Fruit fly (Drosophila melanogaster) whole organism, embryonic: ENCODE results near the gene CG43759.

Source experiments
- Aef1 ChIP-seq: fragments of 200-800 bp; sonication (Bioruptor generic); IDR thresholded peaks from 3 replicates; pipeline ENCODE4 v1.3.6; 2022; ENCODE audit warnings: missing biosample characterization, missing genetic modification characterization
- Bgb ChIP-seq: fragments of 200-800 bp; sonication (Bioruptor generic); IDR thresholded peaks from 2 replicates; pipeline ENCODE4 v1.3.6; 2022; ENCODE audit warnings: missing biosample characterization, missing genetic modification characterization; ENCODE audit not compliant: partially characterized antibody
- CG1024 ChIP-seq: fragments of 200-800 bp; sonication (Bioruptor generic); IDR thresholded peaks from 2 replicates; pipeline ENCODE4 v1.3.6; 2022; ENCODE audit warnings: missing biosample characterization, missing genetic modification characterization
- CG11085 ChIP-seq: fragments of 200-800 bp; sonication (Bioruptor generic); IDR thresholded peaks from 2 replicates; pipeline ENCODE4 v1.3.6; 2022; ENCODE audit warnings: missing biosample characterization, missing genetic modification characterization
- CG11504 ChIP-seq: fragments of 200-800 bp; sonication (Bioruptor generic); optimal IDR thresholded peaks from 3 replicates; lab custom pipeline; 2019; ENCODE audit warnings: missing biosample characterization, mild to moderate bottlenecking, missing genetic modification characterization, moderate library complexity
- CG31365 ChIP-seq: fragments of 200-800 bp; sonication (Bioruptor generic); optimal IDR thresholded peaks from 2 replicates; lab custom pipeline; 2018; ENCODE audit warnings: missing biosample characterization, mild to moderate bottlenecking, missing genetic modification characterization
- CG43689 ChIP-seq: fragments of 200-800 bp; sonication (Bioruptor generic); IDR thresholded peaks from 2 replicates; pipeline ENCODE4 v1.3.6; 2022; ENCODE audit warnings: missing biosample characterization, missing genetic modification characterization
- CG5953 ChIP-seq: fragments of 200-800 bp; sonication (Bioruptor generic); IDR thresholded peaks from 2 replicates; pipeline ENCODE4 v1.3.6; 2022; ENCODE audit warnings: missing biosample characterization, missing genetic modification characterization
- CG6813 ChIP-seq: fragments of 200-800 bp; sonication (Bioruptor generic); optimal IDR thresholded peaks from 2 replicates; lab custom pipeline; 2017; ENCODE audit warnings: missing biosample characterization, missing genetic modification characterization, mild to moderate bottlenecking, moderate library complexity, missing genetic modification reagents
- CG7271 ChIP-seq: fragments of 200-800 bp; sonication (Bioruptor generic); optimal IDR thresholded peaks from 2 replicates; lab custom pipeline; 2018; ENCODE audit warnings: missing biosample characterization, mild to moderate bottlenecking, missing genetic modification characterization, moderate library complexity
- CG9932 ChIP-seq: fragments of 200-800 bp; sonication (Bioruptor generic); IDR thresholded peaks from 2 replicates; pipeline ENCODE4 v1.3.6; 2022; ENCODE audit warnings: missing biosample characterization, missing genetic modification characterization
- Camta ChIP-seq: fragments of 200-800 bp; sonication (Bioruptor generic); optimal IDR thresholded peaks from 2 replicates; lab custom pipeline; 2016; ENCODE audit warnings: missing biosample characterization, missing genetic modification characterization
- Doc3 ChIP-seq: fragments of 200-800 bp; sonication (Bioruptor generic); IDR thresholded peaks from 3 replicates; pipeline ENCODE4 v1.3.6; 2022; ENCODE audit warnings: missing biosample characterization, missing genetic modification characterization; ENCODE audit not compliant: partially characterized antibody
- Eip74EF ChIP-seq, 2 experiments: fragments of 200-800 bp in 1 of 2; fragments of >200 bp in 1 of 2; sonication (Bioruptor generic) in 1 of 2; optimal IDR thresholded peaks; 2 replicates each; lab custom pipeline; 2017 to 2019; ENCODE audit warnings: missing biosample characterization in 2 of 2, missing genetic modification characterization in 2 of 2, mild to moderate bottlenecking in 1 of 2, moderate library complexity in 1 of 2
- HmgD ChIP-seq: fragments of 200-800 bp; sonication (Bioruptor generic); optimal IDR thresholded peaks from 3 replicates; lab custom pipeline; 2016; ENCODE audit warnings: missing biosample characterization, missing genetic modification characterization
- Hr39 ChIP-seq: fragments of >200 bp; optimal IDR thresholded peaks from 2 replicates; lab custom pipeline; 2017
- Hr78 ChIP-seq, 2 experiments: fragments of 200-800 bp in 1 of 2; fragments of >200 bp in 1 of 2; sonication (Bioruptor generic) in 1 of 2; optimal IDR thresholded peaks; 2 replicates each; lab custom pipeline; 2017 to 2019; ENCODE audit warnings: missing biosample characterization in 2 of 2, missing genetic modification characterization in 2 of 2, mild to moderate bottlenecking in 1 of 2, moderate library complexity in 1 of 2
- Oaz ChIP-seq: fragments of 200-800 bp; sonication (Bioruptor generic); IDR thresholded peaks from 2 replicates; pipeline ENCODE4 v1.3.6; 2022; ENCODE audit warnings: missing biosample characterization, missing genetic modification characterization
- Rfx ChIP-seq: fragments of 200-800 bp; sonication (Bioruptor generic); IDR thresholded peaks from 2 replicates; pipeline ENCODE4 v1.3.6; 2022; ENCODE audit warnings: missing biosample characterization, missing genetic modification characterization
- Scr ChIP-seq: fragments of 200-800 bp; sonication (Bioruptor generic); IDR thresholded peaks from 2 replicates; pipeline ENCODE4 v1.3.6; 2022; ENCODE audit warnings: missing biosample characterization, missing genetic modification characterization; ENCODE audit not compliant: partially characterized antibody
- TFAM ChIP-seq: fragments of 200-800 bp; sonication (Bioruptor generic); optimal IDR thresholded peaks from 2 replicates; lab custom pipeline; 2017; ENCODE audit warnings: missing biosample characterization, missing genetic modification characterization, inconsistent platforms
- ac ChIP-seq: fragments of 200-800 bp; sonication (Bioruptor generic); optimal IDR thresholded peaks from 3 replicates; lab custom pipeline; 2017; ENCODE audit warnings: missing biosample characterization, mild to moderate bottlenecking, missing genetic modification characterization
- ap ChIP-seq: fragments of 200-800 bp; sonication (Bioruptor generic); IDR thresholded peaks from 2 replicates; pipeline ENCODE4 v1.3.6; 2022; ENCODE audit warnings: missing biosample characterization, missing genetic modification characterization
- ato ChIP-seq: fragments of 200-800 bp; sonication (Bioruptor generic); IDR thresholded peaks from 2 replicates; pipeline ENCODE4 v1.3.6; 2022; ENCODE audit warnings: missing biosample characterization, missing genetic modification characterization; ENCODE audit not compliant: partially characterized antibody
- chif ChIP-seq, 2 experiments: fragments of 200-800 bp; sonication (Bioruptor generic); optimal IDR thresholded peaks; 3 replicates each; lab custom pipeline; 2016; ENCODE audit warnings: missing biosample characterization in 2 of 2, missing genetic modification characterization in 2 of 2
- chn ChIP-seq: fragments of 200-800 bp; sonication (Bioruptor generic); optimal IDR thresholded peaks from 2 replicates; lab custom pipeline; 2016; ENCODE audit warnings: missing biosample characterization, missing genetic modification characterization
- croc ChIP-seq: fragments of 200-800 bp; sonication (Bioruptor generic); conservative IDR thresholded peaks from 3 replicates; pipeline ENCODE4 v1.3.6; 2022; ENCODE audit warnings: missing biosample characterization, missing genetic modification characterization
- crp ChIP-seq, 2 experiments: fragments of 200-800 bp; sonication (Bioruptor generic); optimal IDR thresholded peaks; 2 replicates in 1 of 2; 3 replicates in 1 of 2; lab custom pipeline; 2017; ENCODE audit warnings: missing biosample characterization in 2 of 2, missing genetic modification characterization in 2 of 2, mild to moderate bottlenecking in 1 of 2, moderate library complexity in 1 of 2
- da ChIP-seq: fragments of 200-800 bp; sonication (Bioruptor generic); optimal IDR thresholded peaks from 2 replicates; lab custom pipeline; 2016; ENCODE audit warnings: missing biosample characterization, missing genetic modification characterization
- fd96Cb ChIP-seq: fragments of 200-800 bp; sonication (Bioruptor generic); optimal IDR thresholded peaks from 2 replicates; lab custom pipeline; 2018; ENCODE audit warnings: missing biosample characterization, mild to moderate bottlenecking, missing genetic modification characterization, moderate library complexity
- gsb-n ChIP-seq: fragments of 200-800 bp; sonication (Bioruptor generic); optimal IDR thresholded peaks from 3 replicates; lab custom pipeline; 2018; ENCODE audit warnings: missing biosample characterization, mild to moderate bottlenecking, missing genetic modification characterization
- jumu ChIP-seq: fragments of 200-800 bp; sonication (Bioruptor generic); optimal IDR thresholded peaks from 3 replicates; lab custom pipeline; 2016; ENCODE audit warnings: missing biosample characterization, missing genetic modification characterization
- ken ChIP-seq: fragments of 200-800 bp; sonication (Bioruptor generic); IDR thresholded peaks from 3 replicates; pipeline ENCODE4 v1.3.6; 2022; ENCODE audit warnings: missing biosample characterization, missing genetic modification characterization
- lab ChIP-seq: fragments of 200-800 bp; sonication (Bioruptor generic); optimal IDR thresholded peaks from 3 replicates; lab custom pipeline; 2017; ENCODE audit warnings: missing biosample characterization, missing genetic modification characterization, mild to moderate bottlenecking, moderate library complexity, missing genetic modification reagents
- lilli ChIP-seq: fragments of 200-800 bp; sonication (Bioruptor generic); optimal IDR thresholded peaks from 3 replicates; lab custom pipeline; 2016; ENCODE audit warnings: missing biosample characterization, missing genetic modification characterization
- mirr ChIP-seq: fragments of 200-800 bp; sonication (Bioruptor generic); optimal IDR thresholded peaks from 3 replicates; lab custom pipeline; 2018; ENCODE audit warnings: missing biosample characterization, mild to moderate bottlenecking, missing genetic modification characterization
- odd ChIP-seq: fragments of 200-800 bp; sonication (Bioruptor generic); optimal IDR thresholded peaks from 2 replicates; lab custom pipeline; 2017; ENCODE audit warnings: missing biosample characterization, mild to moderate bottlenecking, missing genetic modification characterization
- pan ChIP-seq, 4 experiments: fragments of >200 bp in 3 of 4; fragments of 200-800 bp in 1 of 4; sonication (Bioruptor generic) in 1 of 4; optimal IDR thresholded peaks in 3 of 4; IDR thresholded peaks in 1 of 4; 2 replicates each; pipeline versions ENCODE4 v1.3.6 to Lab custom; 2017 to 2022; ENCODE audit warnings: missing biosample characterization in 2 of 4, missing genetic modification characterization in 2 of 4, mixed read lengths in 1 of 4
- prd ChIP-seq, 3 experiments: fragments of >200 bp in 2 of 3; fragments of 200-800 bp in 1 of 3; sonication (Bioruptor generic) in 1 of 3; optimal IDR thresholded peaks in 2 of 3; IDR thresholded peaks in 1 of 3; 2 replicates in 2 of 3; 3 replicates in 1 of 3; pipeline versions ENCODE4 v1.3.6 to Lab custom; 2017 to 2022; ENCODE audit warnings: missing biosample characterization in 1 of 3, missing genetic modification characterization in 1 of 3
- psq ChIP-seq: fragments of 200-800 bp; sonication (Bioruptor generic); optimal IDR thresholded peaks from 2 replicates; lab custom pipeline; 2017; ENCODE audit warnings: missing biosample characterization, missing genetic modification characterization
- scrt ChIP-seq: fragments of 200-800 bp; sonication (Bioruptor generic); optimal IDR thresholded peaks from 2 replicates; lab custom pipeline; 2018; ENCODE audit warnings: missing biosample characterization, mild to moderate bottlenecking, missing genetic modification characterization, moderate library complexity
- tll ChIP-seq, 2 experiments: fragments of 200-800 bp in 1 of 2; fragments of >200 bp in 1 of 2; sonication (Bioruptor generic) in 1 of 2; optimal IDR thresholded peaks; 2 replicates each; lab custom pipeline; 2017 to 2019; ENCODE audit warnings: missing biosample characterization in 2 of 2, missing genetic modification characterization in 2 of 2, mild to moderate bottlenecking in 1 of 2, moderate library complexity in 1 of 2
- tna ChIP-seq: fragments of 200-800 bp; sonication (Bioruptor generic); IDR thresholded peaks from 2 replicates; pipeline ENCODE4 v1.3.6; 2022; ENCODE audit warnings: missing biosample characterization, missing genetic modification characterization; ENCODE audit not compliant: partially characterized antibody
- usp ChIP-seq: fragments of >200 bp; optimal IDR thresholded peaks from 2 replicates; lab custom pipeline; 2017; ENCODE audit warnings: missing biosample characterization, missing genetic modification characterization
- vnd ChIP-seq: fragments of 200-800 bp; sonication (Bioruptor generic); IDR thresholded peaks from 3 replicates; pipeline ENCODE4 v1.3.6; 2022; ENCODE audit warnings: missing biosample characterization, missing genetic modification characterization; ENCODE audit not compliant: partially characterized antibody
- wor ChIP-seq: fragments of 200-800 bp; sonication (Bioruptor generic); IDR thresholded peaks from 2 replicates; pipeline ENCODE4 v1.3.6; 2022; ENCODE audit warnings: missing biosample characterization, missing genetic modification characterization
- zen2 ChIP-seq: fragments of 200-800 bp; sonication (Bioruptor generic); IDR thresholded peaks from 3 replicates; pipeline ENCODE4 v1.3.6; 2022; ENCODE audit warnings: missing biosample characterization, missing genetic modification characterization; ENCODE audit not compliant: partially characterized antibody

CG43759 gene

DNA sequence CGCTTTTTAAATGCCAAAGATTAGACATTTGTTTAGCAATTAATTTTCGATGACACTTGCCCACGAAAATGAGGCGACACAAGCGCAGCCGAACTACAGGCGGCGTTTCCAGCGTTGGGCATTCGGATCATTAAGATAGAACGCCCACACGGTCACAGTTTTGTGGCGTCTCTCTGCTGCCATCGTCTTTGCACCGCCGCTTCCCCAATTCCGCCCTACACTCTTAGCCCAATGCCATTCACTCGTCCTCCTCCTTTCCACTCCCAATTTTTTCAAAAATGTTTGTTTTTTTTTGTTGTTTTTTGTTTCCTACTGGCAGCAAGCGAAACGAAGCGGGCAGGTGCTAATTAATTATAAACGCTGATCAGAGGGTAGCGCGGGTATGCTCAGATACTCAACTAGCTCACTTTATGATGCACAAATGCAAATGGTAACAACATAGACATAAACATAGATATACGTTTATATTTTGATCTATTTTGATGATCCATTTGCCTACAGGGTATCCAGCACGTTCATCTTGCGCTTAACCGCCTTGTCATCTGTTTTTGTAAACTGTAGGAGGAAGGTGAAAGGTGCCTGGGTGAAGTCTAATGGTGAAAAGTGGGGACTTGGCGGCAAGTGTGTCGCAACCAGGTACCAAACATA is 21.2 kb downstream of the CG43759 start (continued):
- TF ChIP-seq crp (GFP tag; optimal IDR thresholded peaks at IDR 0.05; lab: Kevin White, UChicago) = peak in 1 of 2 experiments; percentile 25
- peak in 1 of 2 experiments; percentile 35 for TF ChIP-seq Eip74EF (GFP tag; optimal IDR thresholded peaks at IDR 0.05; lab: Kevin White, UChicago)
- TF ChIP-seq fd96Cb (tag; lab: Kevin White, UChicago) = peak; percentile 83
- no peak for TF ChIP-seq Hr39
- TF ChIP-seq Bgb = no peak
- TF ChIP-seq vnd = no peak
- no peak for TF ChIP-seq Doc3
- peak; percentile 74 for TF ChIP-seq gsb-n (tag; lab: Kevin White, UChicago)
- no peak for TF ChIP-seq tna (GFP tag; lab: Robert Waterston, UW)
- no peak for TF ChIP-seq CG31365 (tag; lab: Kevin White, UChicago)
- TF ChIP-seq CG1024 (GFP tag; lab: Robert Waterston, UW) = peak; percentile 71; the same call in 1 of the 2 replicates
- TF ChIP-seq CG7271 (tag; lab: Kevin White, UChicago) = no peak
- peak; percentile 46 for TF ChIP-seq HmgD (GFP tag; lab: Kevin White, UChicago)
- peak in 1 of 2 experiments; percentile 6 for TF ChIP-seq pan (optimal IDR thresholded peaks at IDR 0.05; lab: Kevin White, UChicago)
- TF ChIP-seq pan (GFP tag; optimal IDR thresholded peaks at IDR 0.05 in 1 of 2, IDR thresholded peaks at IDR 0.05 in 1 of 2) = peak; percentile 39 to 86
- TF ChIP-seq ac = no peak
- TF ChIP-seq Hr78 (GFP tag; optimal IDR thresholded peaks at IDR 0.05; lab: Kevin White, UChicago) = peak in 1 of 2 experiments; percentile 88
- peak; percentile 17 for TF ChIP-seq TFAM (GFP tag; lab: Kevin White, UChicago)
- peak; percentile 82 for TF ChIP-seq Aef1
- TF ChIP-seq da (GFP tag; lab: Kevin White, UChicago) = peak; percentile 18
- TF ChIP-seq tll (GFP tag; optimal IDR thresholded peaks at IDR 0.05; lab: Kevin White, UChicago) = no peak
- no peak for TF ChIP-seq ato
- peak; percentile 76 for TF ChIP-seq Oaz (GFP tag; lab: Robert Waterston, UW)
- peak; percentile 69 for TF ChIP-seq CG6813 (GFP tag; lab: Kevin White, UChicago)
- peak; percentile 82 for TF ChIP-seq lilli
- TF ChIP-seq croc (GFP tag; lab: Robert Waterston, UW) = peak; percentile 74
- TF ChIP-seq CG11504 = peak; percentile 79
- peak; percentile 61 for TF ChIP-seq wor
- peak; percentile 73 for TF ChIP-seq ken (GFP tag; lab: Robert Waterston, UW)
- no peak for TF ChIP-seq zen2 (GFP tag; lab: Robert Waterston, UW)
- peak; percentile 76 for TF ChIP-seq ap
- peak; percentile 71 for TF ChIP-seq CG9932 (GFP tag; lab: Robert Waterston, UW)
- peak; percentile 45 for TF ChIP-seq odd
- peak; percentile 72 to 87 for TF ChIP-seq chif (GFP tag; optimal IDR thresholded peaks at IDR 0.05; lab: Kevin White, UChicago)
- TF ChIP-seq Camta (GFP tag; lab: Kevin White, UChicago) = peak; percentile 79
- no peak for TF ChIP-seq CG43689 (GFP tag; lab: Robert Waterston, UW)
- no peak for TF ChIP-seq mirr (GFP tag; lab: Kevin White, UChicago)
- TF ChIP-seq chn (GFP tag; lab: Kevin White, UChicago) = peak; percentile 76
- TF ChIP-seq scrt (GFP tag; lab: Kevin White, UChicago) = peak; percentile 38
- no peak for TF ChIP-seq Scr (GFP tag; lab: Robert Waterston, UW)
- no peak for TF ChIP-seq psq (GFP tag; lab: Kevin White, UChicago)
- peak; percentile 73 for TF ChIP-seq lab
- no peak for TF ChIP-seq usp
- TF ChIP-seq prd (optimal IDR thresholded peaks at IDR 0.05; lab: Kevin White, UChicago) = no peak
- TF ChIP-seq prd (GFP tag; IDR thresholded peaks at IDR 0.05; lab: Robert Waterston, UW) = peak; percentile 90
- peak; percentile 76 for TF ChIP-seq CG5953 (GFP tag; lab: Robert Waterston, UW)
- peak; percentile 82 for TF ChIP-seq jumu
- TF ChIP-seq CG11085 (GFP tag; lab: Robert Waterston, UW) = peak; percentile 53; the same call in 1 of the 2 replicates
- peak; percentile 88 for TF ChIP-seq Rfx
